Worm (Caenorhabditis elegans) whole organism, mixed stage, embryonic: ENCODE results near the gene pek-1.
A peak's percentile ranks its signal among the peaks of the same experiment; 100 is the strongest.

Source experiments
- blmp-1 ChIP-seq: fragments of 150-350 bp; optimal IDR thresholded peaks from 2 replicates; lab custom pipeline; 2014; ENCODE audit warnings: missing biosample characterization, missing genetic modification characterization
- ceh-43 ChIP-seq: fragments of 200-800 bp; sonication (Bioruptor generic); optimal IDR thresholded peaks from 2 replicates; lab custom pipeline; 2018; ENCODE audit warnings: mild to moderate bottlenecking, missing genetic modification characterization, moderate library complexity, missing compliant biosample characterization
- ceh-83 ChIP-seq: fragments of 200-800 bp; sonication (Bioruptor generic); optimal IDR thresholded peaks from 2 replicates; lab custom pipeline; 2018; ENCODE audit warnings: mild to moderate bottlenecking, missing genetic modification characterization, missing compliant biosample characterization
- ces-1 ChIP-seq: fragments of 150-350 bp; optimal IDR thresholded peaks from 2 replicates; lab custom pipeline; 2014; ENCODE audit warnings: missing biosample characterization, missing genetic modification reagents, missing genetic modification characterization
- cnd-1 ChIP-seq: fragments of 200-800 bp; sonication (Bioruptor generic); optimal IDR thresholded peaks from 2 replicates; lab custom pipeline; 2018; ENCODE audit warnings: mild to moderate bottlenecking, missing genetic modification characterization, missing compliant biosample characterization
- drap-1 ChIP-seq: fragments of 200-800 bp; sonication (Bioruptor generic); optimal IDR thresholded peaks from 3 replicates; lab custom pipeline; 2018; ENCODE audit warnings: mild to moderate bottlenecking, missing genetic modification characterization, missing compliant biosample characterization
- elt-1 ChIP-seq: sonication (generic microtip); optimal IDR thresholded peaks from 2 replicates; lab custom pipeline; 2017; ENCODE audit warnings: missing genetic modification characterization, mild to moderate bottlenecking, missing compliant biosample characterization, antibody characterized with exemption, moderate library complexity, borderline replicate concordance; ENCODE audit not compliant: insufficient read depth
- flh-1 ChIP-seq: fragments of 200-800 bp; sonication (Bioruptor generic); optimal IDR thresholded peaks from 2 replicates; lab custom pipeline; 2018; ENCODE audit warnings: mild to moderate bottlenecking, missing genetic modification characterization, moderate library complexity, missing compliant biosample characterization
- ham-2 ChIP-seq: fragments of 200-800 bp; sonication (Bioruptor generic); optimal IDR thresholded peaks from 2 replicates; lab custom pipeline; 2018; ENCODE audit warnings: mild to moderate bottlenecking, missing genetic modification characterization, missing compliant biosample characterization
- hlh-1 ChIP-seq: fragments of 150-350 bp; optimal IDR thresholded peaks from 2 replicates; lab custom pipeline; 2014; ENCODE audit warnings: missing biosample characterization, missing genetic modification reagents, missing genetic modification characterization
- lin-13 ChIP-seq: fragments of 150-350 bp; optimal IDR thresholded peaks from 2 replicates; lab custom pipeline; 2014; ENCODE audit warnings: missing biosample characterization, missing genetic modification characterization
- lin-32 ChIP-seq: fragments of 200-800 bp; sonication (Bioruptor generic); optimal IDR thresholded peaks from 2 replicates; lab custom pipeline; 2018; ENCODE audit warnings: mild to moderate bottlenecking, missing genetic modification characterization, missing compliant biosample characterization
- mab-5 ChIP-seq: fragments of 150-350 bp; optimal IDR thresholded peaks from 2 replicates; lab custom pipeline; 2014; ENCODE audit warnings: missing biosample characterization, missing genetic modification characterization
- mls-2 ChIP-seq: sonication (generic microtip); optimal IDR thresholded peaks from 2 replicates; lab custom pipeline; 2016; ENCODE audit warnings: mild to moderate bottlenecking, missing genetic modification characterization, moderate library complexity, missing compliant biosample characterization
- nhr-12 ChIP-seq: fragments of 150-350 bp; optimal IDR thresholded peaks from 2 replicates; lab custom pipeline; 2014; ENCODE audit warnings: missing biosample characterization, missing genetic modification characterization
- nhr-2 ChIP-seq: fragments of 150-350 bp; optimal IDR thresholded peaks from 2 replicates; lab custom pipeline; 2014; ENCODE audit warnings: missing biosample characterization, missing genetic modification characterization
- nhr-237 ChIP-seq: fragments of 150-350 bp; optimal IDR thresholded peaks from 2 replicates; lab custom pipeline; 2014; ENCODE audit warnings: missing biosample characterization, missing genetic modification characterization
- nhr-28 ChIP-seq: fragments of 150-350 bp; optimal IDR thresholded peaks from 2 replicates; lab custom pipeline; 2014; ENCODE audit warnings: missing biosample characterization, missing genetic modification characterization
- nhr-76 ChIP-seq: sonication (generic microtip); optimal IDR thresholded peaks from 2 replicates; lab custom pipeline; 2017; ENCODE audit warnings: missing biosample characterization, missing genetic modification characterization
- pha-4 ChIP-seq: fragments of 150-350 bp; optimal IDR thresholded peaks from 2 replicates; lab custom pipeline; 2018; ENCODE audit warnings: missing biosample characterization, missing genetic modification reagents, missing genetic modification characterization
- sem-2 ChIP-seq: fragments of 200-800 bp; sonication (Bioruptor generic); optimal IDR thresholded peaks from 2 replicates; lab custom pipeline; 2018; ENCODE audit warnings: mild to moderate bottlenecking, missing genetic modification characterization, missing compliant biosample characterization
- snpc-4 ChIP-seq: fragments of 150-350 bp; optimal IDR thresholded peaks from 2 replicates; lab custom pipeline; 2014; ENCODE audit warnings: missing biosample characterization, missing genetic modification characterization
- sptf-1 ChIP-seq: sonication (generic microtip); optimal IDR thresholded peaks from 2 replicates; lab custom pipeline; 2017; ENCODE audit warnings: mild to moderate bottlenecking, missing genetic modification characterization, moderate library complexity, missing compliant biosample characterization
- tbx-8 ChIP-seq: fragments of 200-800 bp; sonication (Bioruptor generic); optimal IDR thresholded peaks from 2 replicates; lab custom pipeline; 2018; ENCODE audit warnings: mild to moderate bottlenecking, missing genetic modification characterization, moderate library complexity, missing compliant biosample characterization
- unc-120 ChIP-seq: sonication (generic microtip); optimal IDR thresholded peaks from 2 replicates; lab custom pipeline; 2017; ENCODE audit warnings: missing genetic modification characterization, missing compliant biosample characterization; ENCODE audit not compliant: poor library complexity, severe bottlenecking
- unc-39 ChIP-seq: fragments of 150-350 bp; optimal IDR thresholded peaks from 2 replicates; lab custom pipeline; 2014; ENCODE audit warnings: missing biosample characterization, missing genetic modification characterization
- unc-62 ChIP-seq: fragments of 150-350 bp; optimal IDR thresholded peaks from 2 replicates; lab custom pipeline; 2014; ENCODE audit warnings: missing biosample characterization, missing genetic modification reagents, missing genetic modification characterization
- zip-8 ChIP-seq: fragments of 150-350 bp; optimal IDR thresholded peaks from 2 replicates; lab custom pipeline; 2014; ENCODE audit warnings: missing biosample characterization, missing genetic modification characterization
- ztf-11 ChIP-seq: fragments of 150-350 bp; optimal IDR thresholded peaks from 2 replicates; lab custom pipeline; 2014; ENCODE audit warnings: missing biosample characterization, missing genetic modification characterization

Gene pek-1

ce11 chrX:11454231-11454630 is 39.5 kb upstream of the pek-1 start, which contains the start of gene F48C5.2:
F48C5.2 (minus strand) TSS chrX:11454331.
- TF ChIP-seq cnd-1 (tag; lab: Kevin White, UChicago) = no peak
- TF ChIP-seq tbx-8 (GFP tag; lab: Kevin White, UChicago) = no peak
- no peak for TF ChIP-seq elt-1 (tag; lab: Kevin White, UChicago)
- no peak for TF ChIP-seq pha-4 (tag; lab: Kevin White, UChicago)
- TF ChIP-seq unc-39 (tag; lab: Kevin White, UChicago) = no peak
- no peak for TF ChIP-seq blmp-1 (tag; lab: Kevin White, UChicago)
- no peak for TF ChIP-seq nhr-28
- TF ChIP-seq nhr-12 (tag; lab: Kevin White, UChicago) = no peak
- TF ChIP-seq unc-62 (GFP tag; lab: Kevin White, UChicago) = no peak
- no peak for TF ChIP-seq mls-2 (tag; lab: Kevin White, UChicago)
- TF ChIP-seq mab-5 (tag; lab: Kevin White, UChicago) = no peak
- TF ChIP-seq unc-120 (tag; lab: Kevin White, UChicago) = no peak
- no peak for TF ChIP-seq ceh-43 (GFP tag; lab: Kevin White, UChicago)
- no peak for TF ChIP-seq sem-2
- no peak for TF ChIP-seq snpc-4
- no peak for TF ChIP-seq hlh-1 (tag; lab: Kevin White, UChicago)
- no peak for TF ChIP-seq ceh-83 (GFP tag; lab: Kevin White, UChicago)
- TF ChIP-seq lin-13 (tag; lab: Kevin White, UChicago) = no peak
- TF ChIP-seq, all 35 proteins: peak for 0

- TF ChIP-seq cnd-1 (tag; lab: Kevin White, UChicago) (no peak), nhr-237 (tag; lab: Kevin White, UChicago) (no peak), ces-1 (GFP tag; lab: Kevin White, UChicago) (no peak), nhr-12 (tag; lab: Kevin White, UChicago) (no peak), zip-8 (no peak), ztf-11 (tag; lab: Kevin White, UChicago) (no peak), flh-1 (GFP tag; lab: Kevin White, UChicago) (no peak), drap-1 (GFP tag; lab: Kevin White, UChicago) (no peak), nhr-76 (tag; lab: Kevin White, UChicago) (no peak), unc-62 (GFP tag; lab: Kevin White, UChicago) (no peak), pha-4 (tag; lab: Kevin White, UChicago) (no peak), blmp-1 (tag; lab: Kevin White, UChicago) (no peak), hlh-1 (tag; lab: Kevin White, UChicago) (no peak), unc-120 (tag; lab: Kevin White, UChicago) (no peak), nhr-2 (no peak), sptf-1 (tag; lab: Kevin White, UChicago) (no peak), ceh-83 (GFP tag; lab: Kevin White, UChicago) (no peak), elt-1 (tag; lab: Kevin White, UChicago) (no peak)
Measured at ce11 chrX:11452316-11452715, 37.6 kb upstream of the pek-1 start.

- TF ChIP-seq unc-62 (GFP tag; lab: Kevin White, UChicago) (peak; percentile 30), cnd-1 (tag; lab: Kevin White, UChicago) (no peak), sptf-1 (tag; lab: Kevin White, UChicago) (no peak), ham-2 (GFP tag; lab: Kevin White, UChicago) (no peak), sem-2 (no peak), lin-32 (GFP tag; lab: Kevin White, UChicago) (no peak)
Measured at ce11 chrX:11450261-11450660, 35.6 kb upstream of the pek-1 start.

ce11 chrX:11447695-11448094 is 33.0 kb upstream of the pek-1 start:
- TF ChIP-seq cnd-1 (tag; lab: Kevin White, UChicago) = no peak
- TF ChIP-seq, all 35 proteins: peak for 0

- TF ChIP-seq ces-1 (GFP tag; lab: Kevin White, UChicago) = no peak
- no peak for TF ChIP-seq nhr-237 (tag; lab: Kevin White, UChicago)
- no peak for TF ChIP-seq zip-8
- no peak for TF ChIP-seq mls-2 (tag; lab: Kevin White, UChicago)
Measured at ce11 chrX:11446535-11446934, 31.8 kb upstream of the pek-1 start, which contains the start of gene igeg-2. igeg-2 (minus strand) TSS chrX:11446635.
